Fruit fly (Drosophila melanogaster) whole organism, embryonic: ENCODE measurements around the gene CG13364.

Experiments
- CG10209 ChIP-seq: fragments of 200-800 bp; sonication (Bioruptor generic); optimal IDR thresholded peaks from 3 replicates; lab custom pipeline; 2017; ENCODE audit warnings: missing biosample characterization, mild to moderate bottlenecking, missing genetic modification characterization, missing genetic modification reagents
- CG6854 ChIP-seq: fragments of 200-800 bp; sonication (Bioruptor generic); optimal IDR thresholded peaks from 3 replicates; lab custom pipeline; 2017; ENCODE audit warnings: missing biosample characterization, mild to moderate bottlenecking, missing genetic modification characterization
- Deaf1 ChIP-seq: fragments of 200-800 bp; optimal IDR thresholded peaks from 3 replicates; lab custom pipeline; 2019; ENCODE audit warnings: missing biosample characterization, mild to moderate bottlenecking, missing genetic modification characterization, moderate library complexity
- Hr51 ChIP-seq, 2 experiments: fragments of 200-800 bp; sonication (Bioruptor generic); optimal IDR thresholded peaks; 2 replicates in 1 of 2; 3 replicates in 1 of 2; lab custom pipeline; 2016 to 2018; ENCODE audit warnings: missing biosample characterization in 2 of 2, missing genetic modification characterization in 2 of 2, mild to moderate bottlenecking in 1 of 2, moderate library complexity in 1 of 2
- Hsf ChIP-seq: fragments of 200-800 bp; sonication (Bioruptor generic); optimal IDR thresholded peaks from 3 replicates; lab custom pipeline; 2016; ENCODE audit warnings: missing biosample characterization, missing genetic modification characterization
- Sin3A ChIP-seq: fragments of >200 bp; optimal IDR thresholded peaks from 2 replicates; lab custom pipeline; 2018
- disco-r ChIP-seq: fragments of 200-800 bp; sonication (Bioruptor generic); optimal IDR thresholded peaks from 2 replicates; lab custom pipeline; 2016; ENCODE audit warnings: missing biosample characterization, missing genetic modification characterization
- lab ChIP-seq: fragments of 200-800 bp; sonication (Bioruptor generic); optimal IDR thresholded peaks from 3 replicates; lab custom pipeline; 2017; ENCODE audit warnings: missing biosample characterization, missing genetic modification characterization, mild to moderate bottlenecking, moderate library complexity, missing genetic modification reagents
- maf-S ChIP-seq: fragments of 200-800 bp; sonication (Bioruptor generic); optimal IDR thresholded peaks from 2 replicates; lab custom pipeline; 2016; ENCODE audit warnings: missing biosample characterization, missing genetic modification characterization

DNA sequence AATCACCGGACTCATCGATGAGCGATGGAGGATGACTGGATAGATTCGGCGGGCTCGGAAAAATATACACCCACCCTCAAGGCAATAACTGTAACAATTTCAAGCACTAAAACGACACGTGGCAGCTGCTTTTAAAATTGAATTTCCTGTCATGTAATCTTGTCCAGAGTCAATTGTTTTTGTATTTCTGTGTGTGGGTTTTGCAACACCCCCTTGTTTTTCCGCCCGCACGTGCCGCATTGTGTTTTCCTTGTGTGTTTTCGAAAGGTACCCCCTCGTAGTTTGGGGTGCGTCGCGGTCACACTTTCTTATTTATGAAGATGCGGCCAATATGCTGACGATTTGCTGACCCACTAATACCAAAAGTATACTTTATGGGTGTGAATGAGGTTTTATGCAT, 23.0 kb downstream of the CG13364 start:
- TF ChIP-seq maf-S (GFP tag; lab: Kevin White, UChicago) (no peak), Hr51 (GFP tag; optimal IDR thresholded peaks at IDR 0.05; lab: Kevin White, UChicago) (no peak), CG6854 (GFP tag; lab: Kevin White, UChicago) (no peak), disco-r (GFP tag; lab: Kevin White, UChicago) (no peak), CG10209 (GFP tag; lab: Kevin White, UChicago) (no peak), Sin3A (lab: Kevin White, UChicago) (no peak), Hsf (GFP tag; lab: Kevin White, UChicago) (no peak), lab (no peak), Deaf1 (no peak)
